Worm (Caenorhabditis elegans) whole organism, mixed stage, embryonic: Measurements from ENCODE around the gene plpp-1.2.

Experiments used
- drap-1 ChIP-seq: fragments of 200-800 bp; sonication (Bioruptor generic); optimal IDR thresholded peaks from 3 replicates; lab custom pipeline; 2018; ENCODE audit warnings: mild to moderate bottlenecking, missing genetic modification characterization, missing compliant biosample characterization
- flh-1 ChIP-seq: fragments of 200-800 bp; sonication (Bioruptor generic); optimal IDR thresholded peaks from 2 replicates; lab custom pipeline; 2018; ENCODE audit warnings: mild to moderate bottlenecking, missing genetic modification characterization, moderate library complexity, missing compliant biosample characterization
- lin-32 ChIP-seq: fragments of 200-800 bp; sonication (Bioruptor generic); optimal IDR thresholded peaks from 2 replicates; lab custom pipeline; 2018; ENCODE audit warnings: mild to moderate bottlenecking, missing genetic modification characterization, missing compliant biosample characterization
- lsy-2 ChIP-seq: fragments of 150-350 bp; optimal IDR thresholded peaks from 2 replicates; lab custom pipeline; 2014; ENCODE audit warnings: missing biosample characterization, missing genetic modification characterization
- mab-5 ChIP-seq: fragments of 150-350 bp; optimal IDR thresholded peaks from 2 replicates; lab custom pipeline; 2014; ENCODE audit warnings: missing biosample characterization, missing genetic modification characterization
- mep-1 ChIP-seq: fragments of 150-350 bp; optimal IDR thresholded peaks from 2 replicates; lab custom pipeline; 2017; ENCODE audit warnings: missing biosample characterization, missing genetic modification reagents, missing genetic modification characterization, inconsistent platforms
- nhr-12 ChIP-seq: fragments of 150-350 bp; optimal IDR thresholded peaks from 2 replicates; lab custom pipeline; 2014; ENCODE audit warnings: missing biosample characterization, missing genetic modification characterization
- nhr-237 ChIP-seq: fragments of 150-350 bp; optimal IDR thresholded peaks from 2 replicates; lab custom pipeline; 2014; ENCODE audit warnings: missing biosample characterization, missing genetic modification characterization
- nhr-28 ChIP-seq: fragments of 150-350 bp; optimal IDR thresholded peaks from 2 replicates; lab custom pipeline; 2014; ENCODE audit warnings: missing biosample characterization, missing genetic modification characterization
- nhr-76 ChIP-seq: sonication (generic microtip); optimal IDR thresholded peaks from 2 replicates; lab custom pipeline; 2017; ENCODE audit warnings: missing biosample characterization, missing genetic modification characterization
- pha-4 ChIP-seq: fragments of 150-350 bp; optimal IDR thresholded peaks from 2 replicates; lab custom pipeline; 2018; ENCODE audit warnings: missing biosample characterization, missing genetic modification reagents, missing genetic modification characterization
- snpc-4 ChIP-seq: fragments of 150-350 bp; optimal IDR thresholded peaks from 2 replicates; lab custom pipeline; 2014; ENCODE audit warnings: missing biosample characterization, missing genetic modification characterization
- tbx-8 ChIP-seq: fragments of 200-800 bp; sonication (Bioruptor generic); optimal IDR thresholded peaks from 2 replicates; lab custom pipeline; 2018; ENCODE audit warnings: mild to moderate bottlenecking, missing genetic modification characterization, moderate library complexity, missing compliant biosample characterization

ce11 chrII:6493139-6493538 is 7.9 kb downstream of the plpp-1.2 start:
- no peak for TF ChIP-seq nhr-28 (tag; lab: Kevin White, UChicago)
- no peak for TF ChIP-seq pha-4 (tag; lab: Kevin White, UChicago)
- TF ChIP-seq mep-1 (tag; lab: Kevin White, UChicago), result no peak
- no peak for TF ChIP-seq tbx-8
- no peak for TF ChIP-seq nhr-76 (tag; lab: Kevin White, UChicago)
- no peak for TF ChIP-seq snpc-4 (tag; lab: Kevin White, UChicago)
- no peak for TF ChIP-seq drap-1 (GFP tag; lab: Kevin White, UChicago)
- TF ChIP-seq mab-5 (tag; lab: Kevin White, UChicago), result no peak
- TF ChIP-seq lin-32 (GFP tag; lab: Kevin White, UChicago), result no peak
- no peak for TF ChIP-seq flh-1 (GFP tag; lab: Kevin White, UChicago)
- no peak for TF ChIP-seq lsy-2 (tag; lab: Kevin White, UChicago)
- TF ChIP-seq nhr-237 (tag; lab: Kevin White, UChicago), result no peak
- TF ChIP-seq nhr-12 (tag; lab: Kevin White, UChicago), result no peak
